Worm (Caenorhabditis elegans): ENCODE measurements around the gene flp-21.

The flp-21 gene

DNA sequence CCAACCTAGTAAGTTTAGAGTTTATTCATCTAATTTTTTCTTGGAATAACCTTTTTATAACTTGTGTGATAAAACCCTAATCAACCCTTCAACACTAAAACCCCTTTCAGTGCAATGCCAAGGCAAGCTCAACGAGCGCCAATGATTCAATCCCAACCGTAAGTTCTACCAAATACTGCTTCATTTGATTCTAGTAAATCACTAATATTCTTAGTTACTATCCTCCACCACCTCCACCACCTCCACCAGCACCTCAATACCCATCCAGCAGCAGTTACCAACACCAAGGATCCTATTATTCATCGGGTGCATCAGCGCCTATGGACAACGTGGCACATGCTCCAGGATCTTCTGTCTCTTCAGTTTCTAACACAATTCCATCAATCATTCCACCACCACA lies 7.3 kb upstream of the flp-21 start:
- no peak for TF ChIP-seq med-1 (GFP tag; optimal IDR thresholded peaks at IDR 0.05; ENCODE audit: insufficient read depth)
- no peak for TF ChIP-seq ref-1 (GFP tag; conservative IDR thresholded peaks at IDR 0.05)
- no peak for TF ChIP-seq tab-1 (GFP tag; IDR thresholded peaks at IDR 0.05)
- TF ChIP-seq ztf-29 (GFP tag; IDR thresholded peaks at IDR 0.05), result no peak
- TF ChIP-seq cog-1 (tag; optimal IDR thresholded peaks at IDR 0.05), result no peak
- TF ChIP-seq flt-1 (GFP tag; IDR thresholded peaks at IDR 0.05), result no peak
- no peak for TF ChIP-seq T22C8.4 (GFP tag; IDR thresholded peaks at IDR 0.05)
- TF ChIP-seq klf-2 (GFP tag; conservative IDR thresholded peaks at IDR 0.05), result no peak
- TF ChIP-seq ztf-23 (GFP tag; IDR thresholded peaks at IDR 0.05), result no peak

ce11 chrV:7786639-7787038 lies 6.5 kb upstream of the flp-21 start:
- TF ChIP-seq tab-1 (GFP tag; IDR thresholded peaks at IDR 0.05) (no peak), ztf-23 (GFP tag; IDR thresholded peaks at IDR 0.05) (no peak), klf-2 (GFP tag; conservative IDR thresholded peaks at IDR 0.05) (no peak), cog-1 (tag; optimal IDR thresholded peaks at IDR 0.05) (no peak), ztf-29 (GFP tag; IDR thresholded peaks at IDR 0.05) (no peak), flt-1 (GFP tag; IDR thresholded peaks at IDR 0.05) (no peak), T22C8.4 (GFP tag; IDR thresholded peaks at IDR 0.05) (no peak), ref-1 (GFP tag; conservative IDR thresholded peaks at IDR 0.05) (no peak)

DNA sequence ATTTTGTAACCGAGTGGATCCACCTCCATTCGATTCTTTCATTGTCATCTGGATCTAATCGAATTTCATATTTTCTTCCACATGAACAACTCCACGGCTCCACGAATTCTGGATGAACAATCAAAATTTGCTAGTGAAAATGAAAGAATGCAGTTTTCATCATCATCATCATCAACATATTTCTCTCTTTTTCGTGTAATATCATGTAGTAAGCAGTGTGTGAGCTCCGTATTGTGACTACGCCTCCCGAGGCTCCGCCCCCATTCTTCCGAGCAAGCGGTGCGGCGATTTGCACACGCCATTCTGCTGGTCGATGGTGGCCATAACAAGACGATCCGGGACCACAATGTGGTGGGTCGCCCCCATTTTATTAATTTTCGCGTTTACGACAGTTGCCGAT lies 4.9 kb downstream of the flp-21 start, which contains the start of gene ZK742.7:
Gene ZK742.7 (plus strand): TSS at position 301 of the 400 bp plus-strand sequence.
- TF ChIP-seq klf-2 (GFP tag; conservative IDR thresholded peaks at IDR 0.05) (no peak), ztf-29 (GFP tag; IDR thresholded peaks at IDR 0.05) (no peak), cog-1 (tag; optimal IDR thresholded peaks at IDR 0.05) (no peak), ztf-23 (GFP tag; IDR thresholded peaks at IDR 0.05) (no peak), flt-1 (GFP tag; IDR thresholded peaks at IDR 0.05) (no peak), ref-1 (GFP tag; conservative IDR thresholded peaks at IDR 0.05) (no peak), T22C8.4 (GFP tag; IDR thresholded peaks at IDR 0.05) (no peak)

- no peak for TF ChIP-seq cog-1 (tag; optimal IDR thresholded peaks at IDR 0.05)
- TF ChIP-seq ztf-23 (GFP tag; IDR thresholded peaks at IDR 0.05), result no peak
- no peak for TF ChIP-seq flt-1 (GFP tag; IDR thresholded peaks at IDR 0.05)
- no peak for TF ChIP-seq tab-1 (GFP tag; IDR thresholded peaks at IDR 0.05)
- TF ChIP-seq med-1 (GFP tag; optimal IDR thresholded peaks at IDR 0.05; ENCODE audit: insufficient read depth), result no peak
- TF ChIP-seq ztf-29 (GFP tag; IDR thresholded peaks at IDR 0.05), result no peak
- no peak for TF ChIP-seq ref-1 (GFP tag; conservative IDR thresholded peaks at IDR 0.05)
- TF ChIP-seq klf-2 (GFP tag; conservative IDR thresholded peaks at IDR 0.05), result no peak
- no peak for TF ChIP-seq T22C8.4 (GFP tag; IDR thresholded peaks at IDR 0.05)
These were observed 10.4 kb downstream of the flp-21 start for ce11 chrV:7803563-7803962.

ce11 chrV:7804064-7804800 lies 11.1 kb downstream of the flp-21 start, which contains the start of gene uvs-1:
Gene uvs-1, minus strand, starts transcription at chrV:7804208.
- TF ChIP-seq T22C8.4 (GFP tag; IDR thresholded peaks at IDR 0.05) (0 out of 2 replicates have a peak, but pooled peaks have one; percentile 33), ztf-29 (GFP tag; IDR thresholded peaks at IDR 0.05) (no peak), ref-1 (GFP tag; conservative IDR thresholded peaks at IDR 0.05) (no peak)

- TF ChIP-seq flt-1 (GFP tag; IDR thresholded peaks at IDR 0.05), result 0 out of 2 replicates have a peak, but pooled peaks have one; percentile 23
- TF ChIP-seq ztf-23 (GFP tag; IDR thresholded peaks at IDR 0.05), result no peak
These were observed 11.6 kb downstream of the flp-21 start, which contains the start of gene xpo-1 for ce11 chrV:7804801-7805163. Gene xpo-1, plus strand, starts transcription at chrV:7805064.

- TF ChIP-seq ztf-23 (GFP tag; IDR thresholded peaks at IDR 0.05) (no peak), ref-1 (GFP tag; conservative IDR thresholded peaks at IDR 0.05) (no peak), cog-1 (tag; optimal IDR thresholded peaks at IDR 0.05) (no peak), ztf-29 (GFP tag; IDR thresholded peaks at IDR 0.05) (no peak), med-1 (GFP tag; optimal IDR thresholded peaks at IDR 0.05; ENCODE audit: insufficient read depth) (no peak), flt-1 (GFP tag; IDR thresholded peaks at IDR 0.05) (no peak), T22C8.4 (GFP tag; IDR thresholded peaks at IDR 0.05) (no peak), klf-2 (GFP tag; conservative IDR thresholded peaks at IDR 0.05) (no peak), tab-1 (GFP tag; IDR thresholded peaks at IDR 0.05) (no peak)
These were observed 13.5 kb downstream of the flp-21 start for ce11 chrV:7806629-7807028.

DNA sequence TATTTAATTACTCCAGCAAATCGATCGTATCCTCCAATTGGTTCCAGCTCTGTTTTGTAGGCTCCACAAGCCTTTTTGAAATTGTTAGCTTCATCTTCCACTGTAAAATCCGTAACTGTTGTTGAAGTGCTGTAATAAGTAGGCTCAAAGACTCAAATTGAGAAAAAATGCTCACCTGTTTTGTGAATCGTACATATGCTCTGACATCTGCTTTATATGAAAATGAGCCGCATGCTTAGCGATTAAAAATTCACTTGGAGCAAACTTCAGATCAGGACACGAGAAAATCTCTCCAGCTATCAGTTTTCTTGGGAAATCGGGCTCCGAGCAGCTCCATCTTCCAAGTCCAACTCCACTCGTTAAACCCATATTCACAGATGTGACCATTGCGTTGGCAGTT lies 15.3 kb downstream of the flp-21 start:
- TF ChIP-seq T22C8.4 (GFP tag; IDR thresholded peaks at IDR 0.05) (no peak), ztf-29 (GFP tag; IDR thresholded peaks at IDR 0.05) (no peak), ztf-23 (GFP tag; IDR thresholded peaks at IDR 0.05) (no peak), med-1 (GFP tag; optimal IDR thresholded peaks at IDR 0.05; ENCODE audit: insufficient read depth) (no peak), cog-1 (tag; optimal IDR thresholded peaks at IDR 0.05) (no peak), ref-1 (GFP tag; conservative IDR thresholded peaks at IDR 0.05) (no peak), flt-1 (GFP tag; IDR thresholded peaks at IDR 0.05) (no peak), klf-2 (GFP tag; conservative IDR thresholded peaks at IDR 0.05) (no peak), tab-1 (GFP tag; IDR thresholded peaks at IDR 0.05) (no peak)

ce11 chrV:7809320-7810256 lies 16.4 kb downstream of the flp-21 start, which contains the start of gene ZK742.3:
Gene ZK742.3, minus strand, starts transcription at chrV:7809912.
- no peak for TF ChIP-seq T22C8.4 (GFP tag; IDR thresholded peaks at IDR 0.05)
- no peak for TF ChIP-seq tab-1 (GFP tag; IDR thresholded peaks at IDR 0.05)
- no peak for TF ChIP-seq cog-1 (tag; optimal IDR thresholded peaks at IDR 0.05)
- no peak for TF ChIP-seq med-1 (GFP tag; optimal IDR thresholded peaks at IDR 0.05; ENCODE audit: insufficient read depth)
- TF ChIP-seq ztf-23 (GFP tag; IDR thresholded peaks at IDR 0.05), result no peak
- no peak for TF ChIP-seq ztf-29 (GFP tag; IDR thresholded peaks at IDR 0.05)
- no peak for TF ChIP-seq klf-2 (GFP tag; conservative IDR thresholded peaks at IDR 0.05)
- TF ChIP-seq ref-1 (GFP tag; conservative IDR thresholded peaks at IDR 0.05), result no peak
- TF ChIP-seq flt-1 (GFP tag; IDR thresholded peaks at IDR 0.05), result no peak

All from whole organism, midembryonic.